Fruit fly (Drosophila melanogaster) whole organism, pupa: ENCODE measurements around the gene Rab9D.

ENCODE experiments used
- CG10348 ChIP-seq: fragments of 200-800 bp; sonication (Bioruptor generic); IDR thresholded peaks from 2 replicates; pipeline ENCODE4 v1.3.6; 2022; ENCODE audit warnings: missing biosample characterization, missing genetic modification characterization
- CG12605 ChIP-seq: fragments of 200-800 bp; sonication (Bioruptor generic); IDR thresholded peaks from 2 replicates; pipeline ENCODE4 v1.3.6; 2022; ENCODE audit warnings: missing biosample characterization, missing genetic modification characterization
- CG13204 ChIP-seq: fragments of 200-800 bp; sonication (Bioruptor generic); optimal IDR thresholded peaks from 2 replicates; lab custom pipeline; 2018; ENCODE audit warnings: missing biosample characterization, mild to moderate bottlenecking, missing genetic modification characterization, moderate library complexity
- CG14655 ChIP-seq: fragments of 200-800 bp; sonication (Bioruptor generic); optimal IDR thresholded peaks from 3 replicates; lab custom pipeline; 2017; ENCODE audit warnings: mild to moderate bottlenecking, missing biosample characterization, missing genetic modification reagents, missing genetic modification characterization
- CG15710 ChIP-seq: fragments of 200-800 bp; sonication (Bioruptor generic); optimal IDR thresholded peaks from 2 replicates; lab custom pipeline; 2018; ENCODE audit warnings: missing biosample characterization, mild to moderate bottlenecking, missing genetic modification characterization, moderate library complexity
- CG17806 ChIP-seq: fragments of 200-800 bp; sonication (Bioruptor generic); optimal IDR thresholded peaks from 2 replicates; lab custom pipeline; 2018; ENCODE audit warnings: missing biosample characterization, mild to moderate bottlenecking, missing genetic modification characterization, moderate library complexity
- CG32121 ChIP-seq: fragments of 200-800 bp; sonication (Bioruptor generic); IDR thresholded peaks from 2 replicates; pipeline ENCODE4 v1.3.6; 2022; ENCODE audit warnings: missing biosample characterization, missing genetic modification characterization
- CG34367 ChIP-seq: fragments of 200-800 bp; sonication (Bioruptor generic); optimal IDR thresholded peaks from 2 replicates; lab custom pipeline; 2018; ENCODE audit warnings: missing biosample characterization, mild to moderate bottlenecking, missing genetic modification characterization
- CG4496 ChIP-seq: fragments of 200-800 bp; sonication (Bioruptor generic); IDR thresholded peaks from 3 replicates; pipeline ENCODE4 v1.3.6; 2022; ENCODE audit warnings: missing biosample characterization, missing genetic modification characterization
- CG8159 ChIP-seq: fragments of 200-800 bp; sonication (Bioruptor generic); optimal IDR thresholded peaks from 3 replicates; lab custom pipeline; 2018; ENCODE audit warnings: missing biosample characterization, mild to moderate bottlenecking, missing genetic modification characterization, moderate library complexity
- CG8301 ChIP-seq: fragments of 200-800 bp; sonication (Bioruptor generic); optimal IDR thresholded peaks from 2 replicates; lab custom pipeline; 2018; ENCODE audit warnings: missing biosample characterization, mild to moderate bottlenecking, missing genetic modification characterization
- CG9948 ChIP-seq: fragments of 200-800 bp; sonication (Bioruptor generic); optimal IDR thresholded peaks from 2 replicates; lab custom pipeline; 2018; ENCODE audit warnings: missing biosample characterization, mild to moderate bottlenecking, missing genetic modification characterization, moderate library complexity
- D1 ChIP-seq: fragments of 200-800 bp; sonication (Bioruptor generic); optimal IDR thresholded peaks from 2 replicates; lab custom pipeline; 2018; ENCODE audit warnings: missing biosample characterization, mild to moderate bottlenecking, missing genetic modification characterization, moderate library complexity
- EcR ChIP-seq: fragments of 200-800 bp; sonication (Bioruptor generic); optimal IDR thresholded peaks from 3 replicates; lab custom pipeline; 2019; ENCODE audit warnings: missing biosample characterization, missing genetic modification characterization, mild to moderate bottlenecking, moderate library complexity, missing genetic modification reagents
- Ets98B ChIP-seq: fragments of 200-800 bp; sonication (Bioruptor generic); IDR thresholded peaks from 2 replicates; pipeline ENCODE4 v1.3.6; 2022; ENCODE audit warnings: missing biosample characterization, missing genetic modification characterization
- Pif1A ChIP-seq: fragments of 200-800 bp; sonication (Bioruptor generic); optimal IDR thresholded peaks from 3 replicates; lab custom pipeline; 2016; ENCODE audit warnings: missing biosample characterization, missing genetic modification characterization
- Pif1B ChIP-seq: fragments of 200-800 bp; sonication (Bioruptor generic); optimal IDR thresholded peaks from 3 replicates; lab custom pipeline; 2016; ENCODE audit warnings: missing biosample characterization, missing genetic modification characterization
- Snoo ChIP-seq: fragments of 200-800 bp; sonication (Bioruptor generic); optimal IDR thresholded peaks from 3 replicates; lab custom pipeline; 2017; ENCODE audit warnings: missing biosample characterization, mild to moderate bottlenecking, missing genetic modification characterization, inconsistent platforms
- fd96Ca ChIP-seq: fragments of 200-800 bp; sonication (Bioruptor generic); IDR thresholded peaks from 3 replicates; pipeline ENCODE4 v1.3.6; 2022; ENCODE audit warnings: missing biosample characterization, missing genetic modification characterization
- gl ChIP-seq: fragments of 200-800 bp; sonication (Bioruptor generic); optimal IDR thresholded peaks from 2 replicates; lab custom pipeline; 2018; ENCODE audit warnings: missing biosample characterization, mild to moderate bottlenecking, missing genetic modification characterization
- rn ChIP-seq: fragments of 200-800 bp; sonication (Bioruptor generic); IDR thresholded peaks from 2 replicates; pipeline ENCODE4 v1.3.6; 2022; ENCODE audit warnings: missing biosample characterization, missing genetic modification characterization

Gene Rab9D

dm6 chrX:10582064-10582463, 6.8 kb upstream of the Rab9D start:
- TF ChIP-seq CG34367 (tag; lab: Kevin White, UChicago): peak; percentile 3
- TF ChIP-seq Snoo (tag; lab: Kevin White, UChicago): no peak

DNA sequence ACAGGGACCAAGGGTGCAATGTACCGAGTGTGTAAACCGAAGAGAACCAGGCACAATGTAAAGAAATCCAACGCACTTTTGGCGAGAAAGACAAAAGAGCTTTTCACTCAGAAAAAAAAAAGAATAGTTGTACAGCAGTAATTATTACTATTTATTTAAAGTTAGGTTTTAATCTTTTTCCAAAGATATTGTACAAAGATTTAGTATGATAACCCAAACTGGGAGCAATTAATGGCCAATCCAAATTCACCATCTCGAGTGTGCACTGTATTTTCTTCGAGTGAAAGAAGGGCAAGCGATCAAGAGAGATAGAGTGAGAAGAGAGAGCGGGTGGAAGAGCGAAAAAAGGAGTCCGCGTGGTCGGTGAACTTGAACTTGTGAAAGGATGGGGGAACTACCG, 4.4 kb upstream of the Rab9D start:
- TF ChIP-seq CG8159 (tag; lab: Kevin White, UChicago): peak; percentile 94
- TF ChIP-seq Pif1B (GFP tag; lab: Kevin White, UChicago): peak; percentile 94
- TF ChIP-seq CG15710 (tag; lab: Kevin White, UChicago): peak; percentile 94
- TF ChIP-seq CG13204 (GFP tag; lab: Kevin White, UChicago): peak; percentile 68
- peak; percentile 74 for TF ChIP-seq rn
- TF ChIP-seq CG9948 (tag; lab: Kevin White, UChicago): peak; percentile 93
- TF ChIP-seq CG32121: peak; percentile 25; the same call in 1 of the 2 replicates
- no peak for TF ChIP-seq CG10348 (GFP tag; lab: Robert Waterston, UW)
- TF ChIP-seq gl: peak; percentile 74
- TF ChIP-seq Ets98B (GFP tag; lab: Robert Waterston, UW): peak; percentile 62
- peak; percentile 70 for TF ChIP-seq CG14655 (GFP tag; lab: Kevin White, UChicago)
- peak; percentile 99 for TF ChIP-seq EcR
- peak; percentile 88 for TF ChIP-seq CG4496 (GFP tag; lab: Robert Waterston, UW)
- peak; percentile 95 for TF ChIP-seq CG34367 (tag; lab: Kevin White, UChicago)
- peak; percentile 66 for TF ChIP-seq D1 (tag; lab: Kevin White, UChicago)
- TF ChIP-seq CG8301 (tag; lab: Kevin White, UChicago): peak; percentile 68
- TF ChIP-seq Snoo (tag; lab: Kevin White, UChicago): peak; percentile 90
- TF ChIP-seq CG12605 (GFP tag; lab: Robert Waterston, UW): peak; percentile 74
- peak; percentile 79 for TF ChIP-seq fd96Ca (GFP tag; lab: Robert Waterston, UW)
- peak; percentile 95 for TF ChIP-seq CG17806 (tag; lab: Kevin White, UChicago)
- TF ChIP-seq Pif1A: peak; percentile 94
- TF ChIP-seq, all 21 proteins: peak for 20

DNA sequence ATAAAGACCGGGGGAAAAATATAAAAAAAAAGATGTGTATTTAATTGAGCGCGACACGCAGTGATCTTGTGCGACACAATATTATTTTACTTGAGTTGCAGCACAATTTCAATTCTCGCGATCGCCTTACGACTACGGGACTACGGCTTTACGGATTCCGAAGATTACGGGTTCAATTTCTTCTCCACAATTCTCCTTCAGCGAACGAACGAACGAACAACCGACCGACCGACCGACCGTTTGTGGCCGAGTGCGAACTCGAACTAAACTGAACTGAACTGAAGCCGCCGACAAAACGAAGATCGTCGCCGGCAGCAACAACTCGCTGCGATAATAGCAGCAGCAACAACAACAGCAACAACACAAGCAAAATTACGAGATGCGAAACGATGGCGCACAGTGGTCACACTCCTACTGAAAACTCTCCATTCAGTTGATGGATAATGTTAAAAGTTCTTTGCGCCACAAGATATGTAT, 3.7 kb upstream of the Rab9D start, which contains the start of gene spri:
TSS of gene spri (minus strand) at position 265 of the 477 bp plus-strand sequence.
- peak; percentile 32 for TF ChIP-seq CG8301 (tag; lab: Kevin White, UChicago)
- peak; percentile 18 for TF ChIP-seq Pif1B (GFP tag; lab: Kevin White, UChicago)
- peak; percentile 49 for TF ChIP-seq EcR
- TF ChIP-seq D1 (tag; lab: Kevin White, UChicago): no peak
- TF ChIP-seq CG13204 (GFP tag; lab: Kevin White, UChicago): peak; percentile 65
- peak; percentile 58 for TF ChIP-seq CG8159 (tag; lab: Kevin White, UChicago)
- TF ChIP-seq CG10348 (GFP tag; lab: Robert Waterston, UW): no peak
- peak; percentile 68; the same call in 2 of the 3 replicates for TF ChIP-seq fd96Ca (GFP tag; lab: Robert Waterston, UW)
- TF ChIP-seq CG32121: peak; percentile 63
- no peak for TF ChIP-seq Snoo (tag; lab: Kevin White, UChicago)
- peak; percentile 41 for TF ChIP-seq CG17806 (tag; lab: Kevin White, UChicago)
- peak; percentile 58 for TF ChIP-seq CG15710 (tag; lab: Kevin White, UChicago)
- no peak for TF ChIP-seq rn
- TF ChIP-seq Pif1A: peak; percentile 19
- peak; percentile 72 for TF ChIP-seq CG4496 (GFP tag; lab: Robert Waterston, UW)
- peak; percentile 69; the same call in 1 of the 2 replicates for TF ChIP-seq Ets98B (GFP tag; lab: Robert Waterston, UW)
- peak; percentile 55 for TF ChIP-seq CG14655 (GFP tag; lab: Kevin White, UChicago)
- TF ChIP-seq CG9948 (tag; lab: Kevin White, UChicago): peak; percentile 41
- TF ChIP-seq CG12605 (GFP tag; lab: Robert Waterston, UW): peak; percentile 79
- TF ChIP-seq CG34367 (tag; lab: Kevin White, UChicago): peak; percentile 67
- TF ChIP-seq gl: peak; percentile 77

dm6 chrX:10586173-10586572, 2.7 kb upstream of the Rab9D start:
- no peak for TF ChIP-seq EcR
- TF ChIP-seq CG15710 (tag; lab: Kevin White, UChicago): no peak
- no peak for TF ChIP-seq CG12605 (GFP tag; lab: Robert Waterston, UW)
- TF ChIP-seq CG10348 (GFP tag; lab: Robert Waterston, UW): no peak
- no peak for TF ChIP-seq CG4496 (GFP tag; lab: Robert Waterston, UW)
- no peak for TF ChIP-seq Pif1B (GFP tag; lab: Kevin White, UChicago)
- no peak for TF ChIP-seq gl
- TF ChIP-seq Pif1A: no peak
- no peak for TF ChIP-seq Snoo (tag; lab: Kevin White, UChicago)
- TF ChIP-seq CG9948 (tag; lab: Kevin White, UChicago): no peak
- TF ChIP-seq CG8159 (tag; lab: Kevin White, UChicago): no peak
- TF ChIP-seq CG34367 (tag; lab: Kevin White, UChicago): no peak
- TF ChIP-seq CG17806 (tag; lab: Kevin White, UChicago): no peak
- no peak for TF ChIP-seq rn
- TF ChIP-seq, all 21 proteins: peak for 0

- TF ChIP-seq CG10348 (GFP tag; lab: Robert Waterston, UW): peak; percentile 39; the same call in 1 of the 2 replicates
- peak; percentile 75 for TF ChIP-seq CG32121
- TF ChIP-seq CG15710 (tag; lab: Kevin White, UChicago): peak; percentile 67
- TF ChIP-seq CG8159 (tag; lab: Kevin White, UChicago): peak; percentile 63
- TF ChIP-seq Pif1A: no peak
- no peak for TF ChIP-seq gl
- no peak for TF ChIP-seq CG13204 (GFP tag; lab: Kevin White, UChicago)
- peak; percentile 70; the same call in 1 of the 2 replicates for TF ChIP-seq CG12605 (GFP tag; lab: Robert Waterston, UW)
- peak; percentile 84 for TF ChIP-seq CG4496 (GFP tag; lab: Robert Waterston, UW)
- peak; percentile 59 for TF ChIP-seq rn
- peak; percentile 5 for TF ChIP-seq Snoo (tag; lab: Kevin White, UChicago)
- TF ChIP-seq CG17806 (tag; lab: Kevin White, UChicago): peak; percentile 48
- peak; percentile 54 for TF ChIP-seq CG9948 (tag; lab: Kevin White, UChicago)
- TF ChIP-seq CG14655 (GFP tag; lab: Kevin White, UChicago): no peak
- peak; percentile 82 for TF ChIP-seq Ets98B (GFP tag; lab: Robert Waterston, UW)
- no peak for TF ChIP-seq EcR
- peak; percentile 91 for TF ChIP-seq fd96Ca (GFP tag; lab: Robert Waterston, UW)
- TF ChIP-seq Pif1B (GFP tag; lab: Kevin White, UChicago): no peak
- peak; percentile 46 for TF ChIP-seq CG34367 (tag; lab: Kevin White, UChicago)
- no peak for TF ChIP-seq D1 (tag; lab: Kevin White, UChicago)
- peak; percentile 67 for TF ChIP-seq CG8301 (tag; lab: Kevin White, UChicago)
Measured at dm6 chrX:10587445-10587844, 1.4 kb upstream of the Rab9D start.
